Worm (Caenorhabditis elegans) whole organism, L4 larva: ENCODE measurements around the gene F22F4.4.

Experiments used
- lin-13 ChIP-seq: fragments of 150-350 bp; optimal IDR thresholded peaks from 2 replicates; lab custom pipeline; 2014; ENCODE audit warnings: missing biosample characterization, missing genetic modification reagents, missing genetic modification characterization
- lin-15B ChIP-seq: fragments of 150-350 bp; sonication (generic microtip); optimal IDR thresholded peaks from 3 replicates; lab custom pipeline; 2014; ENCODE audit warnings: missing biosample characterization, missing genetic modification characterization
- lin-39 ChIP-seq: fragments of 150-350 bp; optimal IDR thresholded peaks from 2 replicates; lab custom pipeline; 2014; ENCODE audit warnings: missing biosample characterization, missing genetic modification reagents, missing genetic modification characterization
- lsy-2 ChIP-seq, 2 experiments: fragments of 150-350 bp in 1 of 2; sonication (generic microtip) in 1 of 2; optimal IDR thresholded peaks; 2 replicates each; lab custom pipeline; 2014 to 2017; ENCODE audit warnings: missing biosample characterization in 2 of 2, missing genetic modification characterization in 2 of 2
- mep-1 ChIP-seq: fragments of 150-350 bp; sonication (generic microtip); optimal IDR thresholded peaks from 3 replicates; lab custom pipeline; 2014; ENCODE audit warnings: missing biosample characterization, missing genetic modification characterization
- nhr-11 ChIP-seq: fragments of 150-350 bp; optimal IDR thresholded peaks from 2 replicates; lab custom pipeline; 2014; ENCODE audit warnings: missing biosample characterization, missing genetic modification characterization
- pha-4 ChIP-seq, 2 experiments: fragments of 150-350 bp in 1 of 2; fragments of 200-800 bp in 1 of 2; sonication (Bioruptor generic) in 1 of 2; IDR thresholded peaks in 1 of 2; optimal IDR thresholded peaks in 1 of 2; 2 replicates each; pipeline versions ENCODE4 v1.3.6 to Lab custom; 2014 to 2022; ENCODE audit warnings: missing genetic modification characterization in 2 of 2, missing genetic modification reagents in 2 of 2, missing biosample characterization in 1 of 2, missing compliant biosample characterization in 1 of 2
- php-3 ChIP-seq: fragments of 200-800 bp; sonication (Bioruptor generic); IDR thresholded peaks from 2 replicates; pipeline ENCODE4 v1.3.6; 2022; ENCODE audit warnings: missing genetic modification reagents, missing genetic modification characterization, missing compliant biosample characterization

ce11 chrX:6010573-6010972 lies 9.2 kb upstream of the F22F4.4 start, which contains the start of gene C09B8.3:
- TF ChIP-seq lin-39 (tag; lab: Kevin White, UChicago) = no peak
- no peak for TF ChIP-seq pha-4 (GFP tag; IDR thresholded peaks at IDR 0.05; lab: Robert Waterston, UW)
- TF ChIP-seq pha-4 (tag; optimal IDR thresholded peaks at IDR 0.05; lab: Kevin White, UChicago) = no peak
- TF ChIP-seq lin-13 (GFP tag; lab: Kevin White, UChicago) = no peak
- no peak for TF ChIP-seq nhr-11 (tag; lab: Kevin White, UChicago)
- no peak for TF ChIP-seq mep-1
- TF ChIP-seq lsy-2 (tag; optimal IDR thresholded peaks at IDR 0.05; lab: Kevin White, UChicago) = no peak
- TF ChIP-seq php-3 = no peak
- no peak for TF ChIP-seq lin-15B (tag; lab: Kevin White, UChicago)
